Fruit fly (Drosophila melanogaster) whole organism, embryonic: ENCODE data around the gene dnc.

ENCODE experiments used
- CG10979 ChIP-seq: fragments of 200-800 bp; sonication (Bioruptor generic); optimal IDR thresholded peaks from 2 replicates; lab custom pipeline; 2018; ENCODE audit warnings: missing biosample characterization, mild to moderate bottlenecking, missing genetic modification characterization, moderate library complexity
- CG12219 ChIP-seq: fragments of 200-800 bp; sonication (Bioruptor generic); optimal IDR thresholded peaks from 3 replicates; lab custom pipeline; 2018; ENCODE audit warnings: missing biosample characterization, mild to moderate bottlenecking, missing genetic modification characterization
- CG1233 ChIP-seq: fragments of 200-800 bp; sonication (Bioruptor generic); optimal IDR thresholded peaks from 4 replicates; lab custom pipeline; 2018; ENCODE audit warnings: missing biosample characterization, mild to moderate bottlenecking, missing genetic modification characterization
- CG12744 ChIP-seq: fragments of 200-800 bp; sonication (Bioruptor generic); optimal IDR thresholded peaks from 2 replicates; lab custom pipeline; 2016; ENCODE audit warnings: missing biosample characterization, missing genetic modification characterization
- CG12942 ChIP-seq: fragments of 200-800 bp; sonication (Bioruptor generic); optimal IDR thresholded peaks from 3 replicates; lab custom pipeline; 2016; ENCODE audit warnings: missing biosample characterization, missing genetic modification characterization
- CG13287 ChIP-seq: fragments of 200-800 bp; sonication (Bioruptor generic); IDR thresholded peaks from 2 replicates; pipeline ENCODE4 v1.3.6; 2022; ENCODE audit warnings: missing biosample characterization, missing genetic modification characterization; ENCODE audit not compliant: partially characterized antibody
- CG14667 ChIP-seq: fragments of 200-800 bp; sonication (Bioruptor generic); IDR thresholded peaks from 2 replicates; pipeline ENCODE4 v1.3.6; 2022; ENCODE audit warnings: missing biosample characterization, missing genetic modification characterization
- CG14965 ChIP-seq: fragments of 200-800 bp; sonication (Bioruptor generic); optimal IDR thresholded peaks from 2 replicates; lab custom pipeline; 2016; ENCODE audit warnings: missing biosample characterization, missing genetic modification characterization, borderline replicate concordance
- CG17802 ChIP-seq: fragments of 200-800 bp; sonication (Bioruptor generic); optimal IDR thresholded peaks from 2 replicates; lab custom pipeline; 2018; ENCODE audit warnings: missing biosample characterization, mild to moderate bottlenecking, missing genetic modification characterization, moderate library complexity
- CG17829 ChIP-seq: fragments of 200-800 bp; optimal IDR thresholded peaks from 2 replicates; lab custom pipeline; 2019; ENCODE audit warnings: missing biosample characterization, mild to moderate bottlenecking, missing genetic modification characterization, moderate library complexity
- CG31441 ChIP-seq: fragments of 200-800 bp; sonication (Bioruptor generic); IDR thresholded peaks from 2 replicates; pipeline ENCODE4 v1.3.6; 2022; ENCODE audit warnings: missing biosample characterization, missing genetic modification characterization
- CG3847 ChIP-seq: fragments of 200-800 bp; sonication (Bioruptor generic); IDR thresholded peaks from 2 replicates; pipeline ENCODE4 v1.3.6; 2022; ENCODE audit warnings: missing biosample characterization, missing genetic modification characterization
- CG4328 ChIP-seq: fragments of 200-800 bp; sonication (Bioruptor generic); optimal IDR thresholded peaks from 3 replicates; lab custom pipeline; 2017; ENCODE audit warnings: missing biosample characterization, missing genetic modification reagents, missing genetic modification characterization
- CG5245 ChIP-seq: fragments of 200-800 bp; sonication (Bioruptor generic); optimal IDR thresholded peaks from 3 replicates; lab custom pipeline; 2016; ENCODE audit warnings: missing biosample characterization, missing genetic modification characterization
- CG5953 ChIP-seq: fragments of 200-800 bp; sonication (Bioruptor generic); IDR thresholded peaks from 2 replicates; pipeline ENCODE4 v1.3.6; 2022; ENCODE audit warnings: missing biosample characterization, missing genetic modification characterization
- CG7271 ChIP-seq: fragments of 200-800 bp; sonication (Bioruptor generic); optimal IDR thresholded peaks from 2 replicates; lab custom pipeline; 2018; ENCODE audit warnings: missing biosample characterization, mild to moderate bottlenecking, missing genetic modification characterization, moderate library complexity
- CG7372 ChIP-seq: fragments of 200-800 bp; sonication (Bioruptor generic); IDR thresholded peaks from 2 replicates; pipeline ENCODE4 v1.3.6; 2022; ENCODE audit warnings: missing biosample characterization, missing genetic modification characterization
- CG7839 ChIP-seq: fragments of 200-800 bp; sonication (Bioruptor generic); optimal IDR thresholded peaks from 3 replicates; lab custom pipeline; 2018; ENCODE audit warnings: missing biosample characterization, mild to moderate bottlenecking, missing genetic modification characterization, moderate library complexity
- CG7928 ChIP-seq: fragments of 200-800 bp; sonication (Bioruptor generic); optimal IDR thresholded peaks from 2 replicates; lab custom pipeline; 2017; ENCODE audit warnings: missing biosample characterization, mild to moderate bottlenecking, missing genetic modification characterization
- CG7963 ChIP-seq: fragments of 200-800 bp; sonication (Bioruptor generic); IDR thresholded peaks from 3 replicates; pipeline ENCODE4 v1.3.6; 2022; ENCODE audit warnings: missing biosample characterization, missing genetic modification characterization; ENCODE audit not compliant: partially characterized antibody
- CG8290 ChIP-seq, 3 experiments: fragments of 200-800 bp; sonication (Bioruptor generic); optimal IDR thresholded peaks; 2 replicates each; lab custom pipeline; 2016 to 2019; ENCODE audit warnings: missing biosample characterization in 3 of 3, missing genetic modification characterization in 3 of 3, mild to moderate bottlenecking in 2 of 3, moderate library complexity in 1 of 3
- Dfd ChIP-seq, 2 experiments: fragments of >200 bp; optimal IDR thresholded peaks; 2 replicates each; lab custom pipeline; 2017; ENCODE audit warnings: missing biosample characterization in 2 of 2, missing genetic modification characterization in 2 of 2
- ERR ChIP-seq: fragments of 200-800 bp; sonication (Bioruptor generic); optimal IDR thresholded peaks from 2 replicates; lab custom pipeline; 2016; ENCODE audit warnings: missing biosample characterization, missing genetic modification characterization
- HLHmδ ChIP-seq: fragments of 200-800 bp; sonication (Bioruptor generic); optimal IDR thresholded peaks from 2 replicates; lab custom pipeline; 2018; ENCODE audit warnings: missing biosample characterization, mild to moderate bottlenecking, missing genetic modification characterization, moderate library complexity
- Max ChIP-seq: fragments of 200-800 bp; sonication (Bioruptor generic); optimal IDR thresholded peaks from 2 replicates; lab custom pipeline; 2016; ENCODE audit warnings: missing biosample characterization, mild to moderate bottlenecking, missing genetic modification characterization
- Ssrp ChIP-seq: fragments of 200-800 bp; sonication (Bioruptor generic); optimal IDR thresholded peaks from 2 replicates; lab custom pipeline; 2018; ENCODE audit warnings: missing biosample characterization, mild to moderate bottlenecking, missing genetic modification characterization, moderate library complexity
- cwo ChIP-seq: fragments of 200-800 bp; sonication (Bioruptor generic); optimal IDR thresholded peaks from 3 replicates; lab custom pipeline; 2017; ENCODE audit warnings: missing biosample characterization, missing genetic modification characterization, mild to moderate bottlenecking, moderate library complexity, missing genetic modification reagents
- dimm ChIP-seq: fragments of 200-800 bp; sonication (Bioruptor generic); IDR thresholded peaks from 2 replicates; pipeline ENCODE4 v1.3.6; 2022; ENCODE audit warnings: missing biosample characterization, missing genetic modification characterization
- dmrt99B ChIP-seq: fragments of 200-800 bp; sonication (Bioruptor generic); optimal IDR thresholded peaks from 2 replicates; lab custom pipeline; 2018; ENCODE audit warnings: missing biosample characterization, mild to moderate bottlenecking, missing genetic modification characterization, moderate library complexity
- ems ChIP-seq: fragments of 200-800 bp; sonication (Bioruptor generic); optimal IDR thresholded peaks from 3 replicates; lab custom pipeline; 2016; ENCODE audit warnings: missing biosample characterization, missing genetic modification characterization
- gfzf ChIP-seq: fragments of 200-800 bp; sonication (Bioruptor generic); optimal IDR thresholded peaks from 2 replicates; lab custom pipeline; 2016; ENCODE audit warnings: missing biosample characterization, mild to moderate bottlenecking, missing genetic modification characterization, moderate library complexity
- ham ChIP-seq: fragments of 200-800 bp; sonication (Bioruptor generic); IDR thresholded peaks from 2 replicates; pipeline ENCODE4 v1.3.6; 2022; ENCODE audit warnings: missing biosample characterization, missing genetic modification characterization
- klu ChIP-seq: fragments of 200-800 bp; sonication (Bioruptor generic); IDR thresholded peaks from 2 replicates; pipeline ENCODE4 v1.3.6; 2022; ENCODE audit warnings: missing biosample characterization, missing genetic modification characterization
- maf-S ChIP-seq: fragments of 200-800 bp; sonication (Bioruptor generic); optimal IDR thresholded peaks from 2 replicates; lab custom pipeline; 2016; ENCODE audit warnings: missing biosample characterization, missing genetic modification characterization
- onecut ChIP-seq: fragments of 200-800 bp; sonication (Bioruptor generic); IDR thresholded peaks from 2 replicates; pipeline ENCODE4 v1.3.6; 2022; ENCODE audit warnings: missing biosample characterization, missing genetic modification characterization
- pfk ChIP-seq: fragments of 200-800 bp; sonication (Bioruptor generic); optimal IDR thresholded peaks from 2 replicates; lab custom pipeline; 2018; ENCODE audit warnings: missing biosample characterization, mild to moderate bottlenecking, missing genetic modification characterization, moderate library complexity
- prd ChIP-seq, 3 experiments: fragments of >200 bp in 2 of 3; fragments of 200-800 bp in 1 of 3; sonication (Bioruptor generic) in 1 of 3; optimal IDR thresholded peaks in 2 of 3; IDR thresholded peaks in 1 of 3; 2 replicates in 2 of 3; 3 replicates in 1 of 3; pipeline versions ENCODE4 v1.3.6 to Lab custom; 2017 to 2022; ENCODE audit warnings: missing biosample characterization in 1 of 3, missing genetic modification characterization in 1 of 3
- pum ChIP-seq: fragments of 200-800 bp; sonication (Bioruptor generic); optimal IDR thresholded peaks from 2 replicates; lab custom pipeline; 2016; ENCODE audit warnings: missing biosample characterization, missing genetic modification characterization
- ro ChIP-seq: fragments of 200-800 bp; sonication (Bioruptor generic); IDR thresholded peaks from 2 replicates; pipeline ENCODE4 v1.3.6; 2022; ENCODE audit warnings: missing biosample characterization, missing genetic modification characterization
- sc ChIP-seq, 3 experiments: fragments of >200 bp in 2 of 3; fragments of 200-800 bp in 1 of 3; sonication (Bioruptor generic) in 1 of 3; optimal IDR thresholded peaks; 2 replicates in 2 of 3; 3 replicates in 1 of 3; lab custom pipeline; 2017; ENCODE audit warnings: mild to moderate bottlenecking in 1 of 3, missing biosample characterization in 1 of 3, missing genetic modification characterization in 1 of 3, missing genetic modification reagents in 1 of 3
- sima ChIP-seq: fragments of 200-800 bp; sonication (Bioruptor generic); optimal IDR thresholded peaks from 2 replicates; lab custom pipeline; 2016; ENCODE audit warnings: missing biosample characterization, missing genetic modification characterization
- sug ChIP-seq: fragments of 200-800 bp; optimal IDR thresholded peaks from 2 replicates; lab custom pipeline; 2019; ENCODE audit warnings: missing biosample characterization, mild to moderate bottlenecking, missing genetic modification characterization, moderate library complexity
- trem ChIP-seq: fragments of 200-800 bp; optimal IDR thresholded peaks from 3 replicates; lab custom pipeline; 2019; ENCODE audit warnings: missing biosample characterization, mild to moderate bottlenecking, missing genetic modification characterization, moderate library complexity
- unc-4 ChIP-seq: fragments of 200-800 bp; sonication (Bioruptor generic); IDR thresholded peaks from 2 replicates; pipeline ENCODE4 v1.3.6; 2022; ENCODE audit warnings: missing biosample characterization, missing genetic modification characterization; ENCODE audit not compliant: partially characterized antibody
- z ChIP-seq: fragments of 200-800 bp; sonication (Bioruptor generic); IDR thresholded peaks from 3 replicates; pipeline ENCODE4 v1.3.6; 2022; ENCODE audit warnings: missing biosample characterization, missing genetic modification characterization
- zfh1 ChIP-seq: fragments of 200-800 bp; sonication (Bioruptor generic); IDR thresholded peaks from 3 replicates; pipeline ENCODE4 v1.3.6; 2022; ENCODE audit warnings: missing biosample characterization, missing genetic modification characterization
- zfh2 ChIP-seq: fragments of 200-800 bp; sonication (Bioruptor generic); optimal IDR thresholded peaks from 2 replicates; lab custom pipeline; 2016; ENCODE audit warnings: missing biosample characterization, missing genetic modification characterization

dnc gene

DNA sequence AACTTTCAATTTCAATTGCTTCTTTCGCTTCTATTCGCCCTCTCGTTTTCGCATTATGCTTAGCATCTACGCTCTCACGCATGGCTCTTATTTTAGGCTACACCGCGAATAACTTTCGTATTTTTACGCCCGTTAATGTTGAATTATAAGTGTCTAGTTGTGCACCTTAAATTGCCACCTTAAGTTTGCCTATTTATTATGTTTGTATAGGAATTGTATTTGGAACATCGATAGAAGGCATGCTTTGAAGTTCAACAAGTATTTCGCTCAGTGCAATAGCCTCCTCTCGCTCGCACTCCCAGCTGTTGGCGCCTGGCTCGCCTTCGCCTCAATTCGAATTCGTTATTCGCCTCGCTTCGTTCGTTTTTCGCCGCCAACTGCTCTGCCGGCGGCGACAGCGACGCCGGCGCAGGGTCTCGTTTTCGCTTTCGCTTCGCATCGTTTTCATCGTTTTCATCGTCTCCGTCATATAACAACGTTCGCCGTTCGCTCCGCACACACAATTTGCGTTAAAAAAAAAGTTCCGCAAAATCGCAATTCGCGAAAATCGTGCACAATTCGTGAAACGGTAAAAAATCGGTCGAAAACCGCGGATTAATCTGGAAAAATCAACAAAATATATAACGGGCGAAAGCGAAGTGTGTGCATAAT is 118.7 kb downstream of the dnc start (continued):
- peak; percentile 87 for TF ChIP-seq sug (tag; lab: Kevin White, UChicago)
- peak; percentile 96 for TF ChIP-seq CG7372 (GFP tag; lab: Robert Waterston, UW)
- peak; percentile 95 for TF ChIP-seq CG5245 (GFP tag; lab: Kevin White, UChicago)
- TF ChIP-seq CG8290 (GFP tag; optimal IDR thresholded peaks at IDR 0.05; lab: Kevin White, UChicago): peak; percentile 94
- TF ChIP-seq CG8290 (tag; optimal IDR thresholded peaks at IDR 0.05; lab: Kevin White, UChicago): peak in 1 of 2 experiments; percentile 99
- TF ChIP-seq CG14965: peak; percentile 90
- TF ChIP-seq ERR: peak; percentile 97
- TF ChIP-seq prd (optimal IDR thresholded peaks at IDR 0.05; lab: Kevin White, UChicago): no peak
- TF ChIP-seq prd (GFP tag; IDR thresholded peaks at IDR 0.05; lab: Robert Waterston, UW): peak; percentile 98
- TF ChIP-seq CG12744 (GFP tag; lab: Kevin White, UChicago): peak; percentile 95
- TF ChIP-seq HLHmδ (GFP tag; lab: Kevin White, UChicago): no peak
- TF ChIP-seq zfh2 (GFP tag; lab: Kevin White, UChicago): peak; percentile 98
- peak; percentile 93 for TF ChIP-seq sima (GFP tag; lab: Kevin White, UChicago)
- TF ChIP-seq zfh1 (GFP tag; lab: Robert Waterston, UW): peak; percentile 97
- TF ChIP-seq klu (GFP tag; lab: Robert Waterston, UW): peak; percentile 96
- peak; percentile 82 for TF ChIP-seq CG4328 (GFP tag; lab: Kevin White, UChicago)
- TF ChIP-seq ems: peak; percentile 98
- TF ChIP-seq dimm (GFP tag; lab: Robert Waterston, UW): peak; percentile 88
- TF ChIP-seq CG3847: peak; percentile 97
- peak; percentile 95 for TF ChIP-seq CG1233 (GFP tag; lab: Kevin White, UChicago)
- no peak for TF ChIP-seq pfk (GFP tag; lab: Kevin White, UChicago)
- peak; percentile 89 for TF ChIP-seq CG17802 (tag; lab: Kevin White, UChicago)
- TF ChIP-seq Max (GFP tag; lab: Kevin White, UChicago): peak; percentile 96
- TF ChIP-seq gfzf: peak; percentile 28
- TF ChIP-seq ro (GFP tag; lab: Robert Waterston, UW): peak; percentile 86
- TF ChIP-seq CG12219 (GFP tag; lab: Kevin White, UChicago): peak; percentile 97
- peak; percentile 98 for TF ChIP-seq maf-S (GFP tag; lab: Kevin White, UChicago)
- peak; percentile 94 for TF ChIP-seq CG17829 (tag; lab: Kevin White, UChicago)
- TF ChIP-seq CG7839 (tag; lab: Kevin White, UChicago): peak; percentile 98
- 0 out of 2 replicates have a peak, but pooled peaks have one; percentile 23 for TF ChIP-seq CG13287 (GFP tag; lab: Robert Waterston, UW)
- peak; percentile 87 for TF ChIP-seq ham
- TF ChIP-seq pum (GFP tag; lab: Kevin White, UChicago): peak; percentile 98
- no peak for TF ChIP-seq sc (optimal IDR thresholded peaks at IDR 0.05; lab: Kevin White, UChicago)
- TF ChIP-seq sc (GFP tag; optimal IDR thresholded peaks at IDR 0.05; lab: Kevin White, UChicago): peak; percentile 95
- TF ChIP-seq onecut (GFP tag; lab: Robert Waterston, UW): peak; percentile 91
- peak; percentile 98 for TF ChIP-seq dmrt99B (tag; lab: Kevin White, UChicago)
- peak; percentile 96 for TF ChIP-seq cwo (GFP tag; lab: Kevin White, UChicago)
- TF ChIP-seq CG7963 (GFP tag; lab: Robert Waterston, UW): no peak
- TF ChIP-seq CG7271 (tag; lab: Kevin White, UChicago): peak; percentile 78
- TF ChIP-seq z (GFP tag; lab: Robert Waterston, UW): peak; percentile 68; the same call in 2 of the 3 replicates
- peak; percentile 94 for TF ChIP-seq CG10979 (tag; lab: Kevin White, UChicago)
- peak; percentile 96 for TF ChIP-seq CG5953 (GFP tag; lab: Robert Waterston, UW)
- TF ChIP-seq CG31441 (GFP tag; lab: Robert Waterston, UW): peak; percentile 98
- peak; percentile 86 for TF ChIP-seq trem (tag; lab: Kevin White, UChicago)
- peak; percentile 95 for TF ChIP-seq CG14667 (GFP tag; lab: Robert Waterston, UW)
- peak; percentile 95 for TF ChIP-seq Ssrp (tag; lab: Kevin White, UChicago)
- TF ChIP-seq Dfd (GFP tag; optimal IDR thresholded peaks at IDR 0.05; lab: Kevin White, UChicago): no peak
- TF ChIP-seq unc-4 (GFP tag; lab: Robert Waterston, UW): no peak
- peak; percentile 97 for TF ChIP-seq CG12942 (GFP tag; lab: Kevin White, UChicago)
- peak; percentile 80 for TF ChIP-seq CG7928 (GFP tag; lab: Kevin White, UChicago)
